Fruit fly (Drosophila melanogaster) whole organism, adult: ENCODE results near the gene ems.

ENCODE experiments used
- CG11617 ChIP-seq: fragments of 200-800 bp; sonication (Bioruptor generic); optimal IDR thresholded peaks from 2 replicates; lab custom pipeline; 2017; ENCODE audit warnings: mild to moderate bottlenecking, missing biosample characterization, missing genetic modification reagents, missing genetic modification characterization
- CG12768 ChIP-seq: fragments of 200-800 bp; sonication (Bioruptor generic); optimal IDR thresholded peaks from 2 replicates; lab custom pipeline; 2017; ENCODE audit warnings: missing biosample characterization, missing genetic modification characterization, mild to moderate bottlenecking, moderate library complexity, missing genetic modification reagents
- CG14711 ChIP-seq: fragments of 200-800 bp; sonication (Bioruptor generic); optimal IDR thresholded peaks from 2 replicates; lab custom pipeline; 2018; ENCODE audit warnings: missing biosample characterization, mild to moderate bottlenecking, missing genetic modification characterization, moderate library complexity
- CG1620 ChIP-seq: fragments of 200-800 bp; sonication (Bioruptor generic); optimal IDR thresholded peaks from 2 replicates; lab custom pipeline; 2016; ENCODE audit warnings: missing biosample characterization, missing genetic modification characterization
- CG33017 ChIP-seq: fragments of 200-800 bp; sonication (Bioruptor generic); optimal IDR thresholded peaks from 2 replicates; lab custom pipeline; 2018; ENCODE audit warnings: missing biosample characterization, mild to moderate bottlenecking, missing genetic modification characterization, moderate library complexity
- CG5204 ChIP-seq: fragments of 200-800 bp; sonication (Bioruptor generic); optimal IDR thresholded peaks from 2 replicates; lab custom pipeline; 2016; ENCODE audit warnings: missing biosample characterization, missing genetic modification characterization
- CG7045 ChIP-seq: fragments of 200-800 bp; sonication (Bioruptor generic); optimal IDR thresholded peaks from 2 replicates; lab custom pipeline; 2017; ENCODE audit warnings: missing biosample characterization, mild to moderate bottlenecking, missing genetic modification characterization
- CG7101 ChIP-seq: fragments of 200-800 bp; sonication (Bioruptor generic); optimal IDR thresholded peaks from 2 replicates; lab custom pipeline; 2018; ENCODE audit warnings: missing biosample characterization, mild to moderate bottlenecking, missing genetic modification characterization, moderate library complexity
- Clk ChIP-seq: fragments of 200-800 bp; sonication (Bioruptor generic); optimal IDR thresholded peaks from 2 replicates; lab custom pipeline; 2017; ENCODE audit warnings: missing biosample characterization, missing genetic modification characterization
- Crg-1 ChIP-seq: fragments of 200-800 bp; sonication (Bioruptor generic); optimal IDR thresholded peaks from 2 replicates; lab custom pipeline; 2016; ENCODE audit warnings: missing biosample characterization, missing genetic modification characterization
- Hr96 ChIP-seq: fragments of 200-800 bp; sonication (Bioruptor generic); optimal IDR thresholded peaks from 2 replicates; lab custom pipeline; 2016; ENCODE audit warnings: missing biosample characterization, missing genetic modification characterization
- Mnt ChIP-seq: fragments of 200-800 bp; sonication (Bioruptor generic); optimal IDR thresholded peaks from 2 replicates; lab custom pipeline; 2016; ENCODE audit warnings: missing biosample characterization, mild to moderate bottlenecking, missing genetic modification characterization
- bab1 ChIP-seq: fragments of 200-800 bp; sonication (Bioruptor generic); optimal IDR thresholded peaks from 3 replicates; lab custom pipeline; 2019; ENCODE audit warnings: missing biosample characterization, mild to moderate bottlenecking, missing genetic modification characterization, moderate library complexity
- cic ChIP-seq: fragments of 200-800 bp; sonication (Bioruptor generic); optimal IDR thresholded peaks from 2 replicates; lab custom pipeline; 2017; ENCODE audit warnings: missing biosample characterization, mild to moderate bottlenecking, missing genetic modification characterization, moderate library complexity
- cnc ChIP-seq, 2 experiments: fragments of >200 bp; optimal IDR thresholded peaks; 2 replicates each; lab custom pipeline; 2017
- kay ChIP-seq: fragments of 200-800 bp; sonication (Bioruptor generic); peaks from one replicate; lab custom pipeline; 2016; ENCODE audit warnings: missing biosample characterization, missing genetic modification characterization, borderline replicate concordance
- ovo ChIP-seq: fragments of 200-800 bp; sonication (Bioruptor generic); optimal IDR thresholded peaks from 2 replicates; lab custom pipeline; 2016; ENCODE audit warnings: missing biosample characterization, missing genetic modification characterization
- pad ChIP-seq: fragments of 200-800 bp; sonication (Bioruptor generic); optimal IDR thresholded peaks from 3 replicates; lab custom pipeline; 2017; ENCODE audit warnings: missing biosample characterization, missing genetic modification characterization, mild to moderate bottlenecking, moderate library complexity, missing genetic modification reagents
- tj ChIP-seq: fragments of 200-800 bp; sonication (Bioruptor generic); optimal IDR thresholded peaks from 3 replicates; lab custom pipeline; 2017; ENCODE audit warnings: missing biosample characterization, mild to moderate bottlenecking, missing genetic modification characterization, moderate library complexity
- toe ChIP-seq: fragments of 200-800 bp; sonication (Bioruptor generic); optimal IDR thresholded peaks from 2 replicates; lab custom pipeline; 2016; ENCODE audit warnings: missing biosample characterization, missing genetic modification characterization

The ems gene

DNA sequence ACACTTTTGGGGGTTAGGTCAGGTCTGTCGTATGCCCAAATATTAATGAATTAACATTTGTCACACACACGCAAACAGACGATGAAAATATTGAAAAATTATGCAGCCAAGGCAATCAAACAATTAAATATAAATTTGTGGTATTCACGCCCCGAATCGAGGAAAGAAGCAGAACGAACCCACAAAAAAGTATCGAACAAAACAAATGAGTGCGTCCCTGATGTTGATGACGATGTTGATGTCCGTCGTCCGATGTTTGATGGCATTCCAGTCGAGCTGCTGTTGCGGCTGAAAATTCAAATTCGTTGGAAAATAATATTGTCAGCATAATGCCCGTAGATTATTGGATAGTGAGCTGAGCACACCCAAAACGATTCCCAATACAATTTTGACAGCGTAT is 7.4 kb downstream of the ems start:
- TF ChIP-seq toe = no peak
- TF ChIP-seq CG12768 (GFP tag; lab: Kevin White, UChicago) = no peak
- TF ChIP-seq Hr96 = no peak
- no peak for TF ChIP-seq tj (GFP tag; lab: Kevin White, UChicago)
- no peak for TF ChIP-seq ovo (GFP tag; lab: Kevin White, UChicago)
- TF ChIP-seq CG11617 (GFP tag; lab: Kevin White, UChicago) = no peak
- TF ChIP-seq Mnt (GFP tag; lab: Kevin White, UChicago) = no peak
- no peak for TF ChIP-seq pad (GFP tag; lab: Kevin White, UChicago)
- TF ChIP-seq cic (GFP tag; lab: Kevin White, UChicago) = no peak
- TF ChIP-seq bab1 (GFP tag; lab: Kevin White, UChicago) = no peak
- TF ChIP-seq CG7045 (GFP tag; lab: Kevin White, UChicago) = no peak
- TF ChIP-seq Clk (GFP tag; lab: Kevin White, UChicago) = no peak
- no peak for TF ChIP-seq kay (GFP tag; lab: Kevin White, UChicago)
- no peak for TF ChIP-seq CG5204
- TF ChIP-seq CG1620 (GFP tag; lab: Kevin White, UChicago) = no peak
- TF ChIP-seq CG33017 (tag; lab: Kevin White, UChicago) = no peak

DNA sequence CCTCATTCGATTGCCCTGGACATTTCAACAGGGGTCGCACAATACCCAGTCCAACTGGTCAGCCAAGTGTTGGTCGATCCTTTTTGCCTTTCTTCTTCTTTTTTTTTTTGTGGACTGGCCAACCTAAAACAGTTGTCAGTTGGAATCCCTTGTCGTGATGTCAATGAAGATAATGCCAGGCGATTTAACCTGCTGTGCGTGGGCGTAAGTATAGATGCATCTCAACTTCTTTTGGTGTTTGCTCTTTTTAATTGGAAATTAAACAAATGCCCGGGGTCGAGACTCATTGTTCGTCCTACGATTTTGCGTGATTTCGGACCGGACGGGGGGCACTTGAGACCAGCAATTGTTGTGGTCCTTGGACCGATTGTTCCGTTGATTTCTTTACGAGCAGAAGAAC is 8.2 kb downstream of the ems start:
- no peak for TF ChIP-seq Clk (GFP tag; lab: Kevin White, UChicago)
- no peak for TF ChIP-seq CG7045 (GFP tag; lab: Kevin White, UChicago)
- TF ChIP-seq CG12768 (GFP tag; lab: Kevin White, UChicago) = no peak
- TF ChIP-seq CG33017 (tag; lab: Kevin White, UChicago) = no peak
- TF ChIP-seq CG14711 (tag; lab: Kevin White, UChicago) = no peak
- TF ChIP-seq cnc (optimal IDR thresholded peaks at IDR 0.05; lab: Kevin White, UChicago) = no peak
- TF ChIP-seq cic (GFP tag; lab: Kevin White, UChicago) = no peak
- TF ChIP-seq bab1 (GFP tag; lab: Kevin White, UChicago) = no peak
- TF ChIP-seq toe = no peak
- no peak for TF ChIP-seq CG5204
- no peak for TF ChIP-seq CG11617 (GFP tag; lab: Kevin White, UChicago)
- TF ChIP-seq Mnt (GFP tag; lab: Kevin White, UChicago) = no peak
- no peak for TF ChIP-seq ovo (GFP tag; lab: Kevin White, UChicago)
- no peak for TF ChIP-seq tj (GFP tag; lab: Kevin White, UChicago)
- TF ChIP-seq kay (GFP tag; lab: Kevin White, UChicago) = no peak
- TF ChIP-seq Hr96 = no peak
- TF ChIP-seq Crg-1 = no peak
- TF ChIP-seq CG1620 (GFP tag; lab: Kevin White, UChicago) = no peak
- TF ChIP-seq pad (GFP tag; lab: Kevin White, UChicago) = no peak
- no peak for TF ChIP-seq CG7101 (tag; lab: Kevin White, UChicago)

DNA sequence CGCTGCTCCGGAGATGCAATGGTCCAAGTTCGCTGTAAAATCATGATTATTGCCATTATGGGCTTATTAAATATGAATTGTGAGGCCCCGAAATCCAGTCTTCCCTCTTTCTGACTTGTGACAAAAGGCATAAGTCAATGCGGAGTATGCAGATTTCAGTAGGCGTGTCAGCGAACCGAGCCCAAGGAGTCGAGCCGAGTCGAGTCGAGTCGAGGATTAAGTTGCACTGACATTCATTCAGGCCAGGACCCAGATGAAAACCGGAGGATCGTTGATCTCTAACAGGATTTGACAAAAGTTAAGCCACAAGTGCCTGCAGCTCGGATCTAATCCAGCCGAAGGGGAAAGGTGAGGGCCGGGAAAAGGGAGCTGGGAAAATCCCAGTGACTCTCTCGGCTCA is 9.7 kb downstream of the ems start:
- TF ChIP-seq tj (GFP tag; lab: Kevin White, UChicago) (no peak), kay (GFP tag; lab: Kevin White, UChicago) (no peak), CG7045 (GFP tag; lab: Kevin White, UChicago) (no peak), CG33017 (tag; lab: Kevin White, UChicago) (no peak), bab1 (GFP tag; lab: Kevin White, UChicago) (no peak)

DNA sequence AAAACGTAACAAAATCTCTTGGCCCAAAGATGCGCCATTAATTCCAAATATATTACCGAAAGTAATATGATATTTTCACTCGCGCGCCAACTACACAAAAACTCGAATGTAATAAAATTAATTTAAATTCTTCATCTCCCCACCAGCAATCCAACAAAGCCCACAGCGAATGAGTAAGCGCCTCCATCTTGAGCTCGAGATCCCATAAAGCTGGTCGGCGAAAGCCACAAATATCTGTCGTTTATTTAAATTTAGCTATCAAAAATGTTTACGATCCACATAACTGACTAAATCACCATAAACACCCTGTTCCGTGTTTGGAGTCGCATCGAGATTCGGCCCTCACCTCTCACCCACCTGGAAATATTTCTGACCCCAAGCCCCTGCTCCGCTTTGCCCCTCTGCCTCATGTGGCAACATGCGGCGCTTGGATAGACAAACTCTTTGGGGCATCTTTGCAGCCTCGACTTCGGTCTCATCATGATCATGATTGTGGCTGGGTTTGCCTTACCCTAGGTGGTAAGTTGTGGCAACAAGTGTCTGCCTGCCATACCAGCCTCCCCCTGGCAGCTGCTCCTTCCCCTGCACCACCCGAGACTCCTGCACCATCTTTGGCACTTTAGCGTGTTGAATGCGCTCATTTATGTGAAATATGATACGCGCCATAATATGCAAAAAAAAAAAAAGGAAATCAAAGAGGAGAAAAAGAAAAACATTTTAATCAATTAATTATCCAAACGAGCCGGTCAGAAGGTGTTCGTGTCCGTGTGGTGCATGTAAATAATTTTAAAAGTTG is 10.6 kb downstream of the ems start:
- TF ChIP-seq Mnt (GFP tag; lab: Kevin White, UChicago) (no peak), ovo (GFP tag; lab: Kevin White, UChicago) (no peak), Crg-1 (no peak), kay (GFP tag; lab: Kevin White, UChicago) (no peak), tj (GFP tag; lab: Kevin White, UChicago) (no peak)

DNA sequence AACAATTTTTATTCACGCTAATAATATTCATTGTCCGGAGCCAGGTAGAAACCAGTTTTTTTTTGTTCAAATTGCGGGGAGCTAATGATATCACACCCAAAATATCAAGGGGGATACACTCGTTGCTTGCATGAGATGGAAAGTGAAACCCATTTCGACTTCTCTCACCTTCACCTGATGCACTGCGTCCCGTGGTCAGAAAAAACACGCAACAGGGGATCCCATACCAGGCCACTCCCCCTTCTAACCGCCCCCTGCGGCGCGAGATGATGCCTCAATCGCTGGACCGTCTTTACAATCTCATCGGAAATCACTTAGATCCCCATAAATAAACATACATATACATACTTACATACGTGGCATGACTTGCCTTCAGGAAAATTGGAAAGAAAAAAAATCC is 11.9 kb downstream of the ems start:
- TF ChIP-seq kay (GFP tag; lab: Kevin White, UChicago) = no peak
- no peak for TF ChIP-seq CG11617 (GFP tag; lab: Kevin White, UChicago)
- TF ChIP-seq ovo (GFP tag; lab: Kevin White, UChicago) = no peak
- TF ChIP-seq CG33017 (tag; lab: Kevin White, UChicago) = no peak
- TF ChIP-seq CG7045 (GFP tag; lab: Kevin White, UChicago) = no peak
- no peak for TF ChIP-seq Crg-1
- TF ChIP-seq pad (GFP tag; lab: Kevin White, UChicago) = no peak
- TF ChIP-seq CG12768 (GFP tag; lab: Kevin White, UChicago) = no peak
- no peak for TF ChIP-seq CG14711 (tag; lab: Kevin White, UChicago)
- TF ChIP-seq cic (GFP tag; lab: Kevin White, UChicago) = no peak
- no peak for TF ChIP-seq toe
- no peak for TF ChIP-seq Mnt (GFP tag; lab: Kevin White, UChicago)
- no peak for TF ChIP-seq Clk (GFP tag; lab: Kevin White, UChicago)
- TF ChIP-seq bab1 (GFP tag; lab: Kevin White, UChicago) = no peak
- TF ChIP-seq CG1620 (GFP tag; lab: Kevin White, UChicago) = no peak
- no peak for TF ChIP-seq CG7101 (tag; lab: Kevin White, UChicago)
- no peak for TF ChIP-seq CG5204
